Worm (Caenorhabditis elegans) whole organism, late embryonic: Measurements from ENCODE around the gene nhr-59.
A peak's percentile ranks its signal among the peaks of the same experiment; 100 is the strongest.

ENCODE experiments used
- C38D4.7 ChIP-seq: fragments of 200-800 bp; sonication (Bioruptor generic); optimal IDR thresholded peaks from 2 replicates; lab custom pipeline; 2018; ENCODE audit warnings: mild to moderate bottlenecking, missing genetic modification characterization, moderate library complexity, missing compliant biosample characterization
- F13H6.1 ChIP-seq: sonication (generic microtip); optimal IDR thresholded peaks from 2 replicates; lab custom pipeline; 2016; ENCODE audit warnings: missing genetic modification characterization, missing compliant biosample characterization
- K02D7.2 ChIP-seq: sonication (generic microtip); optimal IDR thresholded peaks from 2 replicates; lab custom pipeline; 2017; ENCODE audit warnings: mild to moderate bottlenecking, missing genetic modification characterization, missing compliant biosample characterization
- T23F11.4 ChIP-seq: fragments of 200-800 bp; sonication (Bioruptor generic); optimal IDR thresholded peaks from 2 replicates; lab custom pipeline; 2018; ENCODE audit warnings: mild to moderate bottlenecking, missing genetic modification characterization, missing compliant biosample characterization
- Y22D7AL.16 ChIP-seq: sonication (generic microtip); optimal IDR thresholded peaks from 2 replicates; lab custom pipeline; 2016; ENCODE audit warnings: missing genetic modification characterization, missing compliant biosample characterization
- ceh-14 ChIP-seq: sonication (generic microtip); optimal IDR thresholded peaks from 2 replicates; lab custom pipeline; 2016; ENCODE audit warnings: missing genotype, missing genetic modification characterization, missing compliant biosample characterization
- ceh-18 ChIP-seq: sonication (generic microtip); optimal IDR thresholded peaks from 2 replicates; lab custom pipeline; 2016; ENCODE audit warnings: missing genetic modification characterization, missing compliant biosample characterization
- ceh-19 ChIP-seq: fragments of 200-800 bp; sonication (Bioruptor generic); optimal IDR thresholded peaks from 2 replicates; lab custom pipeline; 2018; ENCODE audit warnings: mild to moderate bottlenecking, missing genetic modification characterization, missing compliant biosample characterization
- ceh-31 ChIP-seq: sonication (generic microtip); optimal IDR thresholded peaks from 2 replicates; lab custom pipeline; 2016; ENCODE audit warnings: missing genetic modification characterization, missing compliant biosample characterization
- ceh-34 ChIP-seq: sonication (generic microtip); optimal IDR thresholded peaks from 2 replicates; lab custom pipeline; 2016; ENCODE audit warnings: mild to moderate bottlenecking, missing genetic modification characterization, missing compliant biosample characterization
- ceh-45 ChIP-seq: fragments of 200-800 bp; sonication (Bioruptor generic); IDR thresholded peaks from 2 replicates; pipeline ENCODE4 v1.3.6; 2022; ENCODE audit warnings: missing genetic modification reagents, missing genetic modification characterization, missing compliant biosample characterization
- ceh-48 ChIP-seq: sonication (generic microtip); optimal IDR thresholded peaks from 2 replicates; lab custom pipeline; 2016; ENCODE audit warnings: missing genetic modification characterization, inconsistent platforms, missing compliant biosample characterization
- ceh-6 ChIP-seq: fragments of 200-800 bp; sonication (Bioruptor generic); optimal IDR thresholded peaks from 2 replicates; lab custom pipeline; 2018; ENCODE audit warnings: mild to moderate bottlenecking, missing genetic modification characterization, missing compliant biosample characterization
- elt-4 ChIP-seq: sonication (generic microtip); optimal IDR thresholded peaks from 2 replicates; lab custom pipeline; 2016; ENCODE audit warnings: missing genetic modification characterization, missing compliant biosample characterization
- eyg-1 ChIP-seq: sonication (generic microtip); optimal IDR thresholded peaks from 2 replicates; lab custom pipeline; 2016; ENCODE audit warnings: missing genotype, missing genetic modification characterization, missing compliant biosample characterization
- fax-1 ChIP-seq: sonication (generic microtip); optimal IDR thresholded peaks from 2 replicates; lab custom pipeline; 2016; ENCODE audit warnings: missing genotype, missing genetic modification characterization, missing compliant biosample characterization
- fkh-10 ChIP-seq: fragments of 150-350 bp; optimal IDR thresholded peaks from 2 replicates; lab custom pipeline; 2014; ENCODE audit warnings: missing biosample characterization, missing genetic modification reagents, missing genetic modification characterization
- hlh-6 ChIP-seq: sonication (generic microtip); optimal IDR thresholded peaks from 2 replicates; lab custom pipeline; 2016; ENCODE audit warnings: missing genotype, missing genetic modification characterization, missing compliant biosample characterization
- lim-6 ChIP-seq: sonication (generic microtip); optimal IDR thresholded peaks from 2 replicates; lab custom pipeline; 2016; ENCODE audit warnings: missing genetic modification characterization, missing compliant biosample characterization
- madf-2 ChIP-seq: sonication (generic microtip); optimal IDR thresholded peaks from 2 replicates; lab custom pipeline; 2017; ENCODE audit warnings: missing genetic modification characterization, missing compliant biosample characterization
- mec-3 ChIP-seq: sonication (generic microtip); optimal IDR thresholded peaks from 2 replicates; lab custom pipeline; 2016; ENCODE audit warnings: borderline replicate concordance, missing genetic modification characterization, missing compliant biosample characterization
- nfya-1 ChIP-seq: sonication (generic microtip); optimal IDR thresholded peaks from 2 replicates; lab custom pipeline; 2017; ENCODE audit warnings: missing genetic modification characterization, mild to moderate bottlenecking, missing compliant biosample characterization, antibody characterized with exemption, moderate library complexity
- nhr-232 ChIP-seq: sonication (generic microtip); optimal IDR thresholded peaks from 2 replicates; lab custom pipeline; 2016; ENCODE audit warnings: missing genetic modification characterization, missing compliant biosample characterization
- npax-4 ChIP-seq: sonication (generic microtip); optimal IDR thresholded peaks from 2 replicates; lab custom pipeline; 2016; ENCODE audit warnings: missing genetic modification characterization, missing compliant biosample characterization
- odd-2 ChIP-seq: sonication (generic microtip); optimal IDR thresholded peaks from 2 replicates; lab custom pipeline; 2017; ENCODE audit warnings: antibody characterized with exemption, mild to moderate bottlenecking, missing genetic modification characterization, missing compliant biosample characterization
- pax-1 ChIP-seq: fragments of 150-350 bp; optimal IDR thresholded peaks from 2 replicates; lab custom pipeline; 2014; ENCODE audit warnings: missing biosample characterization, missing genetic modification characterization
- pha-2 ChIP-seq: sonication (generic microtip); optimal IDR thresholded peaks from 2 replicates; lab custom pipeline; 2017; ENCODE audit warnings: mild to moderate bottlenecking, missing genetic modification characterization, missing compliant biosample characterization
- pqm-1 ChIP-seq: sonication (generic microtip); optimal IDR thresholded peaks from 2 replicates; lab custom pipeline; 2016; ENCODE audit warnings: missing genetic modification characterization, missing compliant biosample characterization
- ref-2 ChIP-seq: sonication (generic microtip); optimal IDR thresholded peaks from 2 replicates; lab custom pipeline; 2016; ENCODE audit warnings: missing genetic modification characterization, missing compliant biosample characterization
- sdc-2 ChIP-seq: sonication (generic microtip); optimal IDR thresholded peaks from 2 replicates; lab custom pipeline; 2016; ENCODE audit warnings: missing genotype, missing genetic modification characterization, missing compliant biosample characterization
- tbx-2 ChIP-seq: sonication (generic microtip); optimal IDR thresholded peaks from 2 replicates; lab custom pipeline; 2016; ENCODE audit warnings: missing genetic modification characterization, missing compliant biosample characterization
- tbx-7 ChIP-seq: sonication (generic microtip); optimal IDR thresholded peaks from 2 replicates; lab custom pipeline; 2016; ENCODE audit warnings: missing genotype, missing genetic modification characterization, missing compliant biosample characterization
- ttx-3 ChIP-seq: sonication (generic microtip); optimal IDR thresholded peaks from 2 replicates; lab custom pipeline; 2016; ENCODE audit warnings: missing genetic modification reagents, missing genetic modification characterization, missing compliant biosample characterization
- unc-86 ChIP-seq: sonication (generic microtip); optimal IDR thresholded peaks from 2 replicates; lab custom pipeline; 2016; ENCODE audit warnings: missing genetic modification characterization, missing compliant biosample characterization
- ztf-16 ChIP-seq: sonication (generic microtip); optimal IDR thresholded peaks from 2 replicates; lab custom pipeline; 2017; ENCODE audit warnings: missing genetic modification characterization, missing compliant biosample characterization

Gene nhr-59

ce11 chrV:2278543-2278942, 478 bp upstream of the nhr-59 start, which contains the start of gene fbxa-137:
Gene fbxa-137 (plus strand): TSS chrV:2278816.
- TF ChIP-seq ceh-34: peak; percentile 87
- peak; percentile 7 for TF ChIP-seq pha-2
- no peak for TF ChIP-seq nhr-232
- peak; percentile 12 for TF ChIP-seq ceh-31 (tag; lab: Kevin White, UChicago)
- TF ChIP-seq odd-2 (tag; lab: Kevin White, UChicago): no peak
- peak; percentile 35 for TF ChIP-seq nfya-1
- TF ChIP-seq, all 69 proteins: peak for 4

DNA sequence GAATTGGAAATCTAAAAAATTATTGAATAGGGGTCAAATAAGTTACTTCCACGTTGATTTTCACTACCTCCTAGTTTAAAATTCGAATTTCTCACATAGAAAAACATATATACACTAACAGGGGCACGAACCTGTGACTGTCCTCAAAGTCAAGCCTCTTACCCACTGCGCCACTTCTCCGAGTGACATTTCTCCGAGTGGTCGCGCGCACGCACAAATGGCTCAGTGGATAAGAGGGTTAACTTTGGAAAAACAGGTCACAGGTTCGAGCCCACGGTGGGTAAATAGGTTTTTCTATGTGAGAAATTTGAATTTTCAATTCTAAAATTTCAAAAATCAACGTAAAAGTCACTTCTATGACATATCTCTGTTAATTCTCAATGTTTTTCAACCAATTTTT, 805 bp downstream of the nhr-59 start:
- TF ChIP-seq lim-6 (tag; lab: Kevin White, UChicago) (no peak), ceh-14 (tag; lab: Kevin White, UChicago) (no peak), Y22D7AL.16 (tag; lab: Kevin White, UChicago) (no peak), npax-4 (tag; lab: Kevin White, UChicago) (no peak), nhr-232 (no peak), ref-2 (no peak), madf-2 (no peak), mec-3 (no peak), tbx-7 (no peak)

DNA sequence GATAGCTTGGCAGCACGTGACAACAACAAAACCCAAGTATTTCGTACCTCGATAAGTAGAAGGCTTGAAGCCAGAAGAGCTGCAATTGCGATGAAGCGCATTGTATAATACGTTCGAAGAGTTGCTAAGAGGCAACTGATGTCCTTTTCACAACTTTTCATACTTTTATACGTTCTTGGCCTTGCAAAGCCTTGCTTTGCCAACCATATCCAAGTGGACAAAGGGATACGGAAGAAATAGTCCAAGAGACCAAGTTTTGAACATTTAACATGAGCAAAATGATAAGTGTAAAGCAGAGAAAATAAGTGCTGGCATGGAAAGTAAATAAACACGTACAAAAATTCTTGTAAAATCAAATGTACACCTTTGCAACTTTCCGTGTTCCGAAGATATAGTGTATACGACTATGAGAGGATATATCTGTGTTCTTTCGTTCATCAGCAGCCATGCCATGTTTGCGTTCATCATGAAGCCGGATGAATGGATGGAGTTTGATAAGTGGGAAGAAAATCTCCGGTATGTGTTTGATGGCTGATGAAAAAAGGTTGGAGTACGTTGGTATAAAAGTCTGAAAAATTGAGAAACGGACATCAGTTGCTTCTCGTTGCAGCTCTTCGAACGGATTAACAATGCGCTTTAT, 3.7 kb downstream of the nhr-59 start, which contains the start of the genes Y5H2A.4 and abu-4:
Gene Y5H2A.4, minus strand, starts transcription at position 101 of the 640 bp plus-strand sequence.
Gene abu-4, plus strand, starts transcription at position 590 of the 640 bp plus-strand sequence.
- TF ChIP-seq T23F11.4 (GFP tag; lab: Kevin White, UChicago) (no peak), ttx-3 (tag; lab: Kevin White, UChicago) (no peak), C38D4.7 (GFP tag; lab: Kevin White, UChicago) (no peak), ref-2 (no peak), fax-1 (tag; lab: Kevin White, UChicago) (no peak), eyg-1 (tag; lab: Kevin White, UChicago) (no peak), pqm-1 (tag; lab: Kevin White, UChicago) (no peak), ceh-18 (tag; lab: Kevin White, UChicago) (no peak), ceh-48 (tag; lab: Kevin White, UChicago) (no peak), nfya-1 (no peak), K02D7.2 (tag; lab: Kevin White, UChicago) (no peak), Y22D7AL.16 (tag; lab: Kevin White, UChicago) (no peak), ceh-6 (GFP tag; lab: Kevin White, UChicago) (no peak), unc-86 (tag; lab: Kevin White, UChicago) (no peak), sdc-2 (no peak), pha-2 (no peak), hlh-6 (no peak)

DNA sequence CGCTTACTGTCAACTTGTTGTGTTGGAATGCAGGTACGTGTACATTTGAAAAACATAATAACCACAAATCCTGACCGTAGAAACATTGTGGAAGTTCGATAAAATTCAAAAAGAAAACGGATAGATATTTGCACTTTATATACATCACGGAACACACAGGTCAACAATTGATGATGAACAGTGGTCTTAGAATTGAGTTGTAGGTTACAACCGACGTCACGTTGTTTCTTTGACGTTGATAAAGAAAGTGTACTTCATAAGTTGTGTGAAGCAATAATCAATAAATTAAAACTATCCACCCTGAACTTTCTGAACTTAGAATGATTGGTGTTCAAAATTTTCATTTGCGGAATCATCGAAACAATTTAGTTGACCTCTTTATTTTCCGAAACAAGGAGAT, 6.3 kb downstream of the nhr-59 start, which contains the start of gene Y5H2A.1:
Gene Y5H2A.1, minus strand, starts transcription at position 101 of the 400 bp plus-strand sequence.
- TF ChIP-seq ceh-45 (GFP tag; lab: Robert Waterston, UW) (no peak), mec-3 (no peak), ceh-6 (GFP tag; lab: Kevin White, UChicago) (no peak), ceh-19 (no peak), elt-4 (tag; lab: Kevin White, UChicago) (no peak), nfya-1 (no peak), ceh-31 (tag; lab: Kevin White, UChicago) (no peak), sdc-2 (no peak), fkh-10 (GFP tag; lab: Kevin White, UChicago) (no peak), fax-1 (tag; lab: Kevin White, UChicago) (no peak), pax-1 (no peak), C38D4.7 (GFP tag; lab: Kevin White, UChicago) (no peak), tbx-2 (tag; lab: Kevin White, UChicago) (no peak), ztf-16 (tag; lab: Kevin White, UChicago) (no peak), odd-2 (tag; lab: Kevin White, UChicago) (no peak), F13H6.1 (tag; lab: Kevin White, UChicago) (no peak)
